Worm (Caenorhabditis elegans): Measurements from ENCODE around the gene R07H5.11.

The R07H5.11 gene

DNA sequence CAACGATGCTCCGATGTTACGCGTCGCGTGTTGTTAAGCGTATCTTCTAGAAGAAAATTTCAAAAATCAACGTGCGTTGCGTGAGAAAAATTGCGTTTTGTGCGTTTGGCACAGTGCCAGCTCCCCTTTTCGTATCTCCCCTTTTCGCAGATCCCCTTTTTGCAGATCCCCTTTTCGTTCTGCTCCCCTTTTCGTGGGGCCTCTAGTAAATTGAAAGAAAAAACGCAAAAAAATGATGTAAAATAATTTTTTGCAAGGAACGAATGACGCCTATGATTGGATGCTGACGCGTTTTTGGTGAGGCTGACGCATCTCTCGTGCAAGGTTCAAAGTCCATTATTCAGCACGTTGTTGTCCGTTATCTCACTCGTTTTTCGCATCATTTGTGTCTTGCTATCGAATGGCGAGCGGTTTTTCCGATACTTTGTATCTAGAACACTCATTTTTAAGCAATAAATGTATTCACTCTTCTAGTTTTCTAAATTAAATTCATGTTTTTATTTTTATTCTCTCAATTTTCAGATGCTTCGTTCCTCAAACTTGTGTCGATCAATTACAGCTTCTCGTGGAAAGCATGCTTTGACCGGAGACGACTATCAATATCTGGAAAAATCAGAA lies 23.3 kb upstream of the R07H5.11 start, which contains the start of gene cpt-2:
Gene cpt-2, plus strand, starts transcription at position 523 of the 618 bp plus-strand sequence.
- TF ChIP-seq pha-4 (tag; optimal IDR thresholded peaks at IDR 0.05): peak; percentile 25
- peak; percentile 4 for TF ChIP-seq mep-1 (tag; optimal IDR thresholded peaks at IDR 0.05)
- TF ChIP-seq unc-62 (GFP tag; optimal IDR thresholded peaks at IDR 0.05): peak; percentile 36
- peak; percentile 64 for TF ChIP-seq lin-13 (tag; optimal IDR thresholded peaks at IDR 0.05)
- peak; percentile 36 for TF ChIP-seq ces-1 (GFP tag; optimal IDR thresholded peaks at IDR 0.05)
- TF ChIP-seq elt-3 (tag; optimal IDR thresholded peaks at IDR 0.05): peak; percentile 28
- TF ChIP-seq lsy-2 (tag; optimal IDR thresholded peaks at IDR 0.05): peak; percentile 17
- peak; percentile 17 for TF ChIP-seq nhr-237 (tag; optimal IDR thresholded peaks at IDR 0.05)

DNA sequence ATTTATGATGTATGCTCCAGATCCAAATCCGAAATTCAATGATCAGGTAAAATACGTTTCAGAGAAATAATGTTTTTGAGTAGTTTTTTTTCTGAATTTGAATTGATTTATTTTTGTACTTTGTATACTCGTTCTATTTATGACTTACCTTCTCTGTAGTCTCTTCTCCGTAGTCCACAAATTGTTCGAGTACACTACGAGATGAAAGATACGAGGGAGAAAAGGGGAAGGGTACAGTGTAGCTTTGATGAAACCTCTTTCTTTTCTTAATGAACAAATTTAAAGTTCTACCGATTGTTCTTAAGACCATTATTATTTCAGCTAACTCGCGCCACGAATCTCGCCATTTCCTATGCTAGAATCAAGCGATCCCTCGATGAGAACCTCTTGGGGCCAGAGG lies 22.5 kb upstream of the R07H5.11 start:
- TF ChIP-seq ceh-39 (tag; optimal IDR thresholded peaks at IDR 0.05): no peak
- no peak for TF ChIP-seq nhr-2 (tag; optimal IDR thresholded peaks at IDR 0.05)
- no peak for TF ChIP-seq nhr-12 (tag; optimal IDR thresholded peaks at IDR 0.05)
- TF ChIP-seq ztf-11 (tag; optimal IDR thresholded peaks at IDR 0.05): no peak
- no peak for TF ChIP-seq cnd-1 (tag; optimal IDR thresholded peaks at IDR 0.05)
- TF ChIP-seq ces-1 (GFP tag; optimal IDR thresholded peaks at IDR 0.05): no peak
- TF ChIP-seq mep-1 (tag; optimal IDR thresholded peaks at IDR 0.05): no peak
- no peak for TF ChIP-seq flh-1 (GFP tag; optimal IDR thresholded peaks at IDR 0.05)
- no peak for TF ChIP-seq ham-2 (GFP tag; optimal IDR thresholded peaks at IDR 0.05)
- no peak for TF ChIP-seq blmp-1 (tag; optimal IDR thresholded peaks at IDR 0.05)

DNA sequence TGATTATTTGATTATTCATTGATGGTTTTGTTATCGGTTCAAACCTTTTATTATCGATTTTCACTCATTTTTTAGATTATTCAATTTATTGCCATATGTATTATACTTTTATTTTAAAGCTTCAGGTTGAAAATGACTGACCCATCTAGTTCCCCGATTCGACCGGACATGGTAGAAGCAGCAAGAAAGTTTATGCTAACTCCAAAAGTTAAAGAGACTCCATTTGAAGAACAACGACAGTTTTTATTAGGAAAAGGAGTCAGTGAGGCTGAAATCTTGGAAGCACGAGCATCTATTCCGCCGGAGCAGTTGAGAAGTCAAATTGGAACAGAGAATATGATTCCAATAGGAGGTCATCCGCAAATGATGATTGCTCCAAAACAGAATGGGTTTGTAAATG lies 19.6 kb upstream of the R07H5.11 start, which contains the start of gene prx-14:
Gene prx-14, plus strand, starts transcription at position 120 of the 400 bp plus-strand sequence.
- no peak for TF ChIP-seq mls-2 (tag; optimal IDR thresholded peaks at IDR 0.05)
- no peak for TF ChIP-seq elt-3 (tag; optimal IDR thresholded peaks at IDR 0.05)
- no peak for TF ChIP-seq nhr-237 (tag; optimal IDR thresholded peaks at IDR 0.05)
- no peak for TF ChIP-seq pha-4 (tag; optimal IDR thresholded peaks at IDR 0.05)
- no peak for TF ChIP-seq cnd-1 (tag; optimal IDR thresholded peaks at IDR 0.05)
- TF ChIP-seq mep-1 (tag; optimal IDR thresholded peaks at IDR 0.05): no peak
- no peak for TF ChIP-seq lin-13 (tag; optimal IDR thresholded peaks at IDR 0.05)
- TF ChIP-seq zip-8 (tag; optimal IDR thresholded peaks at IDR 0.05): no peak
- TF ChIP-seq elt-1 (tag; optimal IDR thresholded peaks at IDR 0.05; ENCODE audit: borderline replicate concordance, insufficient read depth): no peak
- TF ChIP-seq ceh-43 (GFP tag; optimal IDR thresholded peaks at IDR 0.05): no peak
- TF ChIP-seq nhr-12 (tag; optimal IDR thresholded peaks at IDR 0.05): no peak

DNA sequence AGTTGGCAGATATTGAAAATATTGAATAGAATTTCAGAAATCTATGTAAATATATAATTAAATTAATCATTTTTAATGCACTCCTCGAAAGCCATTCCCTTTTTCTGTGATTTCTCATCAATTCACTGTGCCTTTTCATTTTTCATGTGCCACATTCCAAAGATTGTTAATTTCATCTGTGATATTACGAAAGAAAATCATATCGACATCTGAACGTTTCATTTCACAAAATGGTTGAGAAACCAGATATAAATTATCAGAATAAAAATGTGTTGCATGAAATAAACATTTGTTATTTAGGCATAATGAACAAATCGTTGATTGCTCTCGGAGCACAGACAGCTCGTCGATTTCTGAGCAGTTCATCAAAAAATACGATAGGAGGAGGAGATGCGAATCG lies 18.6 kb upstream of the R07H5.11 start, which contains the start of gene nuaf-3:
Gene nuaf-3, plus strand, starts transcription at position 301 of the 400 bp plus-strand sequence.
- TF ChIP-seq unc-120 (tag; optimal IDR thresholded peaks at IDR 0.05; ENCODE audit: poor library complexity, severe bottlenecking): no peak
- no peak for TF ChIP-seq ces-1 (GFP tag; optimal IDR thresholded peaks at IDR 0.05)
- no peak for TF ChIP-seq pha-4 (tag; optimal IDR thresholded peaks at IDR 0.05)
- no peak for TF ChIP-seq nhr-2 (tag; optimal IDR thresholded peaks at IDR 0.05)
- TF ChIP-seq unc-62 (GFP tag; optimal IDR thresholded peaks at IDR 0.05): no peak
- no peak for TF ChIP-seq hlh-1 (tag; optimal IDR thresholded peaks at IDR 0.05)
- no peak for TF ChIP-seq snpc-4 (tag; optimal IDR thresholded peaks at IDR 0.05)
- no peak for TF ChIP-seq mep-1 (tag; optimal IDR thresholded peaks at IDR 0.05)
- no peak for TF ChIP-seq flh-1 (GFP tag; optimal IDR thresholded peaks at IDR 0.05)
- TF ChIP-seq mab-5 (tag; optimal IDR thresholded peaks at IDR 0.05): no peak
- no peak for TF ChIP-seq drap-1 (GFP tag; optimal IDR thresholded peaks at IDR 0.05)
- no peak for TF ChIP-seq ceh-43 (GFP tag; optimal IDR thresholded peaks at IDR 0.05)
- TF ChIP-seq elt-3 (tag; optimal IDR thresholded peaks at IDR 0.05): no peak
- TF ChIP-seq elt-1 (tag; optimal IDR thresholded peaks at IDR 0.05; ENCODE audit: borderline replicate concordance, insufficient read depth): no peak
- TF ChIP-seq cnd-1 (tag; optimal IDR thresholded peaks at IDR 0.05): no peak
- TF ChIP-seq unc-39 (tag; optimal IDR thresholded peaks at IDR 0.05): no peak
- TF ChIP-seq lin-32 (GFP tag; optimal IDR thresholded peaks at IDR 0.05): no peak
- TF ChIP-seq ztf-11 (tag; optimal IDR thresholded peaks at IDR 0.05): no peak

DNA sequence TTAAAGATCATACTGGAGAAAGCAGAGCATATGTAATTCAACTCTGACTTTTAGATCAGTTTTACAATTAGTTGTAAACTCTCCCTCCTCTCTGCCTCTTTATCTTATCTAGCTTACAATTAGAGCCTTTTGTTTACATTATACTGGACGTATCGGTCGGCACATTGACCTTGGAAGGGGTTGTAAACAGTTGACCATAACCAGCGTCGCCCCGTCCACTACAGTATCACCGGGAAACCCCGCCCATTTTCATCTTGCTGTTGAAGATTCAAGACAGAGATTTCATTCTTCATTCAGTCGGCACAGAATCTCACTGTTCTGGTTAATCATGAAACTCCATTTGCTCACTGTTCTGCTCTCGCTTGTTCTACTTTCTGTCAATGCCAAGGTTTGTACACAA lies 15.8 kb upstream of the R07H5.11 start, which contains the start of gene sdz-27:
Gene sdz-27, plus strand, starts transcription at position 301 of the 400 bp plus-strand sequence.
- TF ChIP-seq sem-2 (GFP tag; optimal IDR thresholded peaks at IDR 0.05): no peak
- TF ChIP-seq lin-32 (GFP tag; optimal IDR thresholded peaks at IDR 0.05): no peak
- no peak for TF ChIP-seq bed-3 (GFP tag; optimal IDR thresholded peaks at IDR 0.05)
- TF ChIP-seq nhr-237 (tag; optimal IDR thresholded peaks at IDR 0.05): no peak
- TF ChIP-seq flh-1 (GFP tag; optimal IDR thresholded peaks at IDR 0.05): no peak
- TF ChIP-seq ceh-39 (tag; optimal IDR thresholded peaks at IDR 0.05): no peak
- no peak for TF ChIP-seq ces-1 (GFP tag; optimal IDR thresholded peaks at IDR 0.05)
- TF ChIP-seq ham-2 (GFP tag; optimal IDR thresholded peaks at IDR 0.05): no peak
